Worm (Caenorhabditis elegans) whole organism, young adult: ENCODE results near the gene Y53F4B.21.

Experiments
- F10E7.11 ChIP-seq: sonication (generic microtip); optimal IDR thresholded peaks from 2 replicates; lab custom pipeline; 2017; ENCODE audit warnings: mild to moderate bottlenecking, missing genetic modification characterization, moderate library complexity, missing compliant biosample characterization
- F22D6.2 ChIP-seq: sonication (generic microtip); optimal IDR thresholded peaks from 2 replicates; lab custom pipeline; 2016; ENCODE audit warnings: mild to moderate bottlenecking, missing genetic modification characterization, missing compliant biosample characterization
- F37B4.10 ChIP-seq: fragments of 200-800 bp; sonication (Bioruptor generic); IDR thresholded peaks from 2 replicates; pipeline ENCODE4 v1.3.6; 2022; ENCODE audit warnings: missing genetic modification characterization, missing compliant biosample characterization
- F52B5.7 ChIP-seq: sonication (generic microtip); optimal IDR thresholded peaks from 2 replicates; lab custom pipeline; 2016; ENCODE audit warnings: mild to moderate bottlenecking, missing genetic modification characterization, missing compliant biosample characterization
- F57A8.1 ChIP-seq: fragments of 200-800 bp; sonication (Bioruptor generic); optimal IDR thresholded peaks from 2 replicates; lab custom pipeline; 2018; ENCODE audit warnings: mild to moderate bottlenecking, missing genetic modification characterization, moderate library complexity, missing compliant biosample characterization
- T26A5.8 ChIP-seq: sonication (generic microtip); optimal IDR thresholded peaks from 2 replicates; lab custom pipeline; 2016; ENCODE audit warnings: missing genetic modification characterization, missing compliant biosample characterization
- Y53G8AR.9 ChIP-seq: fragments of 200-800 bp; sonication (Bioruptor generic); conservative IDR thresholded peaks from 2 replicates; pipeline ENCODE4 v1.3.6; 2022; ENCODE audit warnings: missing genetic modification reagents, missing genetic modification characterization, missing compliant biosample characterization
- Y56A3A.18 ChIP-seq: fragments of 200-800 bp; sonication (Bioruptor generic); IDR thresholded peaks from 2 replicates; pipeline ENCODE4 v1.3.6; 2022; ENCODE audit warnings: missing genetic modification reagents, missing genetic modification characterization, missing compliant biosample characterization
- ZK185.1 ChIP-seq: sonication (generic microtip); optimal IDR thresholded peaks from 2 replicates; lab custom pipeline; 2016; ENCODE audit warnings: mild to moderate bottlenecking, missing genetic modification characterization, missing compliant biosample characterization; ENCODE audit not compliant: poor library complexity, severe bottlenecking
- aptf-3 ChIP-seq: fragments of 200-800 bp; sonication (Bioruptor generic); IDR thresholded peaks from 2 replicates; pipeline ENCODE4 v1.3.6; 2022; ENCODE audit warnings: missing genetic modification characterization, missing compliant biosample characterization
- athp-1 ChIP-seq: sonication (generic microtip); optimal IDR thresholded peaks from 2 replicates; lab custom pipeline; 2017; ENCODE audit warnings: mild to moderate bottlenecking, missing genetic modification characterization, missing compliant biosample characterization
- attf-3 ChIP-seq: fragments of 200-800 bp; sonication (Bioruptor generic); conservative IDR thresholded peaks from 2 replicates; pipeline ENCODE4 v1.3.6; 2022; ENCODE audit warnings: missing genetic modification reagents, missing genetic modification characterization, missing compliant biosample characterization
- attf-6 ChIP-seq: fragments of 200-800 bp; sonication (Bioruptor generic); IDR thresholded peaks from 2 replicates; pipeline ENCODE4 v1.3.6; 2022; ENCODE audit warnings: missing genetic modification reagents, missing genetic modification characterization, missing compliant biosample characterization
- bed-1 ChIP-seq: fragments of 200-800 bp; sonication (Bioruptor generic); IDR thresholded peaks from 2 replicates; pipeline ENCODE4 v1.3.6; 2022; ENCODE audit warnings: missing genetic modification reagents, missing genetic modification characterization, missing compliant biosample characterization
- cebp-1 ChIP-seq, 2 experiments: fragments of 200-800 bp in 1 of 2; sonication (Bioruptor generic) in 1 of 2; sonication (generic microtip) in 1 of 2; IDR thresholded peaks in 1 of 2; optimal IDR thresholded peaks in 1 of 2; 2 replicates each; pipeline versions ENCODE4 v1.3.6 to Lab custom; 2017 to 2022; ENCODE audit warnings: missing compliant biosample characterization in 2 of 2, missing genetic modification characterization in 2 of 2, mild to moderate bottlenecking in 1 of 2, missing genetic modification reagents in 1 of 2, moderate library complexity in 1 of 2
- ceh-27 ChIP-seq: fragments of 200-800 bp; sonication (Bioruptor generic); optimal IDR thresholded peaks from 2 replicates; lab custom pipeline; 2018; ENCODE audit warnings: mild to moderate bottlenecking, missing genetic modification characterization, moderate library complexity, missing compliant biosample characterization
- ceh-40 ChIP-seq: fragments of 200-800 bp; sonication (Bioruptor generic); IDR thresholded peaks from 2 replicates; pipeline ENCODE4 v1.3.6; 2022; ENCODE audit warnings: missing genetic modification characterization, missing compliant biosample characterization
- ceh-58 ChIP-seq: fragments of 200-800 bp; sonication (Bioruptor generic); IDR thresholded peaks from 2 replicates; pipeline ENCODE4 v1.3.6; 2022; ENCODE audit warnings: missing genetic modification characterization, missing compliant biosample characterization
- ceh-79 ChIP-seq: sonication (generic microtip); optimal IDR thresholded peaks from 2 replicates; lab custom pipeline; 2017; ENCODE audit warnings: mild to moderate bottlenecking, missing genetic modification characterization, missing compliant biosample characterization
- chd-7 ChIP-seq: sonication (generic microtip); optimal IDR thresholded peaks from 2 replicates; lab custom pipeline; 2016; ENCODE audit warnings: mild to moderate bottlenecking, missing genetic modification characterization, moderate library complexity, missing compliant biosample characterization
- die-1 ChIP-seq: sonication (generic microtip); optimal IDR thresholded peaks from 2 replicates; lab custom pipeline; 2016; ENCODE audit warnings: missing genotype, mild to moderate bottlenecking, missing genetic modification characterization, missing compliant biosample characterization
- dox-1 ChIP-seq: fragments of 200-800 bp; sonication (Bioruptor generic); IDR thresholded peaks from 2 replicates; pipeline ENCODE4 v1.3.6; 2022; ENCODE audit warnings: missing genetic modification reagents, missing genetic modification characterization, missing compliant biosample characterization
- dpl-1 ChIP-seq: fragments of 150-350 bp; optimal IDR thresholded peaks from 2 replicates; lab custom pipeline; 2014; ENCODE audit warnings: missing biosample characterization, missing genetic modification reagents, missing genetic modification characterization
- efl-1 ChIP-seq: fragments of 150-350 bp; optimal IDR thresholded peaks from 2 replicates; lab custom pipeline; 2014; ENCODE audit warnings: missing biosample characterization, missing genetic modification reagents, missing genetic modification characterization
- egl-18 ChIP-seq: fragments of 200-800 bp; sonication (Bioruptor generic); IDR thresholded peaks from 2 replicates; pipeline ENCODE4 v1.3.6; 2022; ENCODE audit warnings: missing genetic modification reagents, missing genetic modification characterization, missing compliant biosample characterization
- egrh-3 ChIP-seq: fragments of 200-800 bp; sonication (Bioruptor generic); IDR thresholded peaks from 2 replicates; pipeline ENCODE4 v1.3.6; 2022; ENCODE audit warnings: missing genetic modification reagents, missing genetic modification characterization, missing compliant biosample characterization
- fkh-3 ChIP-seq: sonication (generic microtip); optimal IDR thresholded peaks from 2 replicates; lab custom pipeline; 2016; ENCODE audit warnings: mild to moderate bottlenecking, missing genetic modification characterization, missing compliant biosample characterization
- gei-17 ChIP-seq: fragments of 200-800 bp; sonication (Bioruptor generic); optimal IDR thresholded peaks from 2 replicates; lab custom pipeline; 2018; ENCODE audit warnings: mild to moderate bottlenecking, missing genetic modification characterization, missing compliant biosample characterization
- hlh-12 ChIP-seq: sonication (generic microtip); optimal IDR thresholded peaks from 2 replicates; lab custom pipeline; 2016; ENCODE audit warnings: missing genetic modification characterization, missing compliant biosample characterization
- hmg-20 ChIP-seq: fragments of 200-800 bp; sonication (Bioruptor generic); IDR thresholded peaks from 2 replicates; pipeline ENCODE4 v1.3.6; 2022; ENCODE audit warnings: missing genetic modification reagents, missing genetic modification characterization, missing compliant biosample characterization
- lag-1 ChIP-seq: fragments of 200-800 bp; sonication (Bioruptor generic); IDR thresholded peaks from 2 replicates; pipeline ENCODE4 v1.3.6; 2022; ENCODE audit warnings: missing genetic modification reagents, missing genetic modification characterization, missing compliant biosample characterization
- lin-35 ChIP-seq, 3 experiments: fragments of 150-350 bp in 2 of 3; sonication (generic microtip) in 1 of 3; optimal IDR thresholded peaks; 2 replicates each; lab custom pipeline; 2014 to 2018; ENCODE audit warnings: missing biosample characterization in 3 of 3, missing genetic modification characterization in 3 of 3, missing genetic modification reagents in 3 of 3
- lin-40 ChIP-seq: sonication (generic microtip); optimal IDR thresholded peaks from 2 replicates; lab custom pipeline; 2016; ENCODE audit warnings: missing genetic modification characterization, mild to moderate bottlenecking, missing compliant biosample characterization, missing genotype, missing genetic modification reagents
- madf-3 ChIP-seq: fragments of 200-800 bp; sonication (Bioruptor generic); IDR thresholded peaks from 2 replicates; pipeline ENCODE4 v1.3.6; 2022; ENCODE audit warnings: missing genetic modification reagents, missing genetic modification characterization, missing compliant biosample characterization
- mel-28 ChIP-seq: sonication (generic microtip); optimal IDR thresholded peaks from 2 replicates; lab custom pipeline; 2016; ENCODE audit warnings: borderline replicate concordance, mild to moderate bottlenecking, missing genetic modification characterization, missing compliant biosample characterization
- mxl-1 ChIP-seq: sonication (generic microtip); optimal IDR thresholded peaks from 2 replicates; lab custom pipeline; 2016; ENCODE audit warnings: missing genetic modification characterization, missing compliant biosample characterization
- nfyb-1 ChIP-seq: fragments of 200-800 bp; sonication (Bioruptor generic); IDR thresholded peaks from 2 replicates; pipeline ENCODE4 v1.3.6; 2022; ENCODE audit warnings: missing genetic modification reagents, missing genetic modification characterization, missing compliant biosample characterization
- nhr-179 ChIP-seq: sonication (generic microtip); optimal IDR thresholded peaks from 2 replicates; lab custom pipeline; 2016; ENCODE audit warnings: mild to moderate bottlenecking, missing genetic modification characterization, missing compliant biosample characterization
- nhr-90 ChIP-seq: sonication (generic microtip); optimal IDR thresholded peaks from 2 replicates; lab custom pipeline; 2016; ENCODE audit warnings: missing genotype, mild to moderate bottlenecking, missing genetic modification characterization, missing compliant biosample characterization
- rcor-1 ChIP-seq: fragments of 200-800 bp; sonication (Bioruptor generic); IDR thresholded peaks from 2 replicates; pipeline ENCODE4 v1.3.6; 2022; ENCODE audit warnings: missing genetic modification reagents, missing genetic modification characterization, missing compliant biosample characterization
- rec-8 ChIP-seq, 2 experiments: sonication (generic microtip); optimal IDR thresholded peaks; 2 replicates each; lab custom pipeline; 2016; ENCODE audit warnings: mild to moderate bottlenecking in 2 of 2, missing genetic modification characterization in 2 of 2, missing genetic modification reagents in 2 of 2, missing genotype in 2 of 2, missing biosample characterization in 1 of 2, missing compliant biosample characterization in 1 of 2, moderate library complexity in 1 of 2
- sdz-38 ChIP-seq: sonication (generic microtip); optimal IDR thresholded peaks from 2 replicates; lab custom pipeline; 2016; ENCODE audit warnings: missing genotype, missing genetic modification characterization, missing compliant biosample characterization
- snpc-4 ChIP-seq, 5 experiments: fragments of 150-350 bp in 1 of 5; sonication (generic microtip) in 4 of 5; optimal IDR thresholded peaks; 2 replicates each; lab custom pipeline; 2014 to 2018; ENCODE audit warnings: missing genetic modification characterization in 5 of 5, missing biosample characterization in 3 of 5, antibody characterized with exemption in 2 of 5, mild to moderate bottlenecking in 2 of 5, missing compliant biosample characterization in 2 of 5, missing genotype in 2 of 5, moderate library complexity in 2 of 5, missing genetic modification reagents in 1 of 5
- sptf-2 ChIP-seq: fragments of 200-800 bp; sonication (Bioruptor generic); optimal IDR thresholded peaks from 2 replicates; lab custom pipeline; 2018; ENCODE audit warnings: mild to moderate bottlenecking, missing genetic modification characterization, missing compliant biosample characterization
- tbx-9 ChIP-seq: sonication (generic microtip); optimal IDR thresholded peaks from 2 replicates; lab custom pipeline; 2016; ENCODE audit warnings: borderline replicate concordance, missing genetic modification characterization, inconsistent platforms, missing compliant biosample characterization
- ztf-25 ChIP-seq: fragments of 200-800 bp; sonication (Bioruptor generic); IDR thresholded peaks from 2 replicates; pipeline ENCODE4 v1.3.6; 2022; ENCODE audit warnings: missing genetic modification reagents, missing genetic modification characterization, missing compliant biosample characterization
- ztf-3 ChIP-seq: fragments of 200-800 bp; sonication (Bioruptor generic); optimal IDR thresholded peaks from 2 replicates; lab custom pipeline; 2018; ENCODE audit warnings: mild to moderate bottlenecking, missing genetic modification characterization, missing compliant biosample characterization

The Y53F4B.21 gene

DNA sequence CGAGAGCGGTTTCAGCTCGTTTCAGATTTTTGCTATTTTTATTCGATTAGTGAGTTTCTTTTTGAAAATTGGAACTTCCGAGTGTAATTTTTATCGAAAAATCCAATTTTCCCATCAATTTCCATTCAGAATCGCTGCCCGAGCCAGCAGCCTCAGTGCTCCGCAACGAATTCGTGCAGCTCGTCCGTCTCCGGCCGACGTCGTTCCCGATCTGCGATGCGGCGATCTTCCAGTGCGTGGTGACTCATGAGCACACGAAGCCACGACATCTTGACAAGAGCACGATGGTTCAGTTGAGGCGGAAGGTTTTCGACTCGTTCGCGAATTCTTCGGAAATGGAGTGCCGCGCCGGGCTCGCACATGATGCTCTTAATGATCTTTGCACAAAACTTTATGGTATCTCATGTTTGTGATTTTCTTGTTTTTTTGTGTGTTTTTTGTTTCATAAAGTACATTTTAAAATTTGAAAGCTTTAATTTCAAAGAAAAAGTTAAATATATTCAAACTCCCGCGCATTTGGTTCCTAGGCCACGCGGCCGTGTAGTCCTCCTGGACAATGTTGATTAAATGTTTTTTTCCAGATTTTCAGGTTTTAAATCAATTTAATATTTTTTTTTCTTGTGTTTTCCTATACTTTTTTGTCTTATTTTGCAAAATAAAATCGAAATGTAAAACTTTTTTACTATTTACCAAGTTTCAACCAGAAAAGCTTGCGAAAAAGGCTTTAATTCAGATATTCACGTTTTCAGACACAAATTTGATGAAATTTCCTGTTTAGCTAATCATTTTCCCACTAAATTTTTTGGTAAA lies 689 bp upstream of the Y53F4B.21 start (continued):
- TF ChIP-seq F22D6.2 (no peak), attf-6 (GFP tag; lab: Robert Waterston, UW) (no peak), snpc-4 (GFP tag; optimal IDR thresholded peaks at IDR 0.05; lab: Kevin White, UChicago) (no peak), snpc-4 (tag; optimal IDR thresholded peaks at IDR 0.05; lab: Kevin White, UChicago) (peak in 2 of 4 experiments; percentile 17 to 28), dpl-1 (GFP tag; lab: Kevin White, UChicago) (peak; percentile 67), aptf-3 (GFP tag; lab: Robert Waterston, UW) (no peak), sdz-38 (tag; lab: Kevin White, UChicago) (no peak), mxl-1 (tag; lab: Kevin White, UChicago) (no peak), ZK185.1 (tag; lab: Kevin White, UChicago) (no peak), Y56A3A.18 (GFP tag; lab: Robert Waterston, UW) (no peak), lin-35 (GFP tag; optimal IDR thresholded peaks at IDR 0.05; lab: Kevin White, UChicago) (peak in 1 of 3 experiments; percentile 77), F37B4.10 (GFP tag; lab: Robert Waterston, UW) (no peak), ceh-58 (GFP tag; lab: Robert Waterston, UW) (no peak), ceh-79 (tag; lab: Kevin White, UChicago) (no peak), tbx-9 (tag; lab: Kevin White, UChicago) (no peak), lin-40 (tag; lab: Kevin White, UChicago) (no peak), F52B5.7 (no peak), nhr-90 (tag; lab: Kevin White, UChicago) (no peak), egl-18 (no peak), lag-1 (GFP tag; lab: Robert Waterston, UW) (no peak), bed-1 (no peak), hlh-12 (tag; lab: Kevin White, UChicago) (no peak), die-1 (tag; lab: Kevin White, UChicago) (no peak), ztf-25 (GFP tag; lab: Robert Waterston, UW) (no peak), efl-1 (GFP tag; lab: Kevin White, UChicago) (peak; percentile 65), nhr-179 (tag; lab: Kevin White, UChicago) (no peak), ztf-3 (GFP tag; lab: Kevin White, UChicago) (no peak), gei-17 (GFP tag; lab: Kevin White, UChicago) (no peak), cebp-1 (GFP tag; IDR thresholded peaks at IDR 0.05; lab: Robert Waterston, UW) (no peak), cebp-1 (tag; optimal IDR thresholded peaks at IDR 0.05; lab: Kevin White, UChicago) (no peak), sptf-2 (GFP tag; lab: Kevin White, UChicago) (no peak), dox-1 (GFP tag; lab: Robert Waterston, UW) (no peak), mel-28 (tag; lab: Kevin White, UChicago) (no peak), rcor-1 (GFP tag; lab: Robert Waterston, UW) (peak; percentile 58), egrh-3 (0 out of 2 replicates have a peak, but pooled peaks have one; percentile 11), attf-3 (GFP tag; lab: Robert Waterston, UW) (no peak), fkh-3 (tag; lab: Kevin White, UChicago) (no peak), T26A5.8 (tag; lab: Kevin White, UChicago) (no peak), rec-8 (tag; optimal IDR thresholded peaks at IDR 0.05; lab: Kevin White, UChicago) (no peak), madf-3 (GFP tag; lab: Robert Waterston, UW) (no peak), F10E7.11 (no peak), F57A8.1 (GFP tag; lab: Kevin White, UChicago) (no peak), nfyb-1 (0 out of 2 replicates have a peak, but pooled peaks have one; percentile 53), ceh-40 (GFP tag; lab: Robert Waterston, UW) (0 out of 2 replicates have a peak, but pooled peaks have one; percentile 21), athp-1 (tag; lab: Kevin White, UChicago) (no peak), ceh-27 (GFP tag; lab: Kevin White, UChicago) (peak; percentile 47), hmg-20 (GFP tag; lab: Robert Waterston, UW) (no peak), Y53G8AR.9 (GFP tag; lab: Robert Waterston, UW) (no peak), chd-7 (no peak)
